Worm (Caenorhabditis elegans): Measurements from ENCODE around the gene lact-8.

The lact-8 gene

DNA sequence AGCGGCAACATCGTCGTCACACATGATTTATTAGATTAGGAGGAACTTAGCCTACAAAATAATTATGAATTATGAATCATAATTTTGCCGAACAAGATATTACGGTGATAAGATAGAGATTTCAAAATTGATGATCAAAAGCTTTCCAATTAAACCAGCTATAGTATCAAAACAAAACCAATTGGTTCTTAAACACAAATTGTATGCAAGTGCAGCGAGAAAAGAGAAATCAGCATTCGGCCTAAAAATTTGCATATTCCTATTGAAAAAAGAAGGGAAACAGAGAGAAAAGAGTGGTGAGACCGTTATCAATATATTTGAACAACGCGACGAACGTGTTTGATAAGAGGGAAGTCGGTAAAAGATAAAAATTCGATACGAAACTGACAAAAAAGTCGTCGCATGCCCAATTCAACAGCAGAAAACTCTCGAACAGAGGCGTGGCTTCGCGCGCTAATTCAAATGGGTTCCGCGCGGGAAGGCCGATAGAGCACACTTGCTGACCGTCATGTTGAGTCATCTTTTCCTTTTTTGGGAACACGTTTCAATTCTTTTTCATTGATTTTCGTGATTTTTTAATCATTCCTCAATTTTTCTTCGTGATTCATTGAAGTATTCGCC is 15.2 kb downstream of the lact-8 start, which contains the start of gene act-2 (continued):
- TF ChIP-seq unc-3 (GFP tag; conservative IDR thresholded peaks at IDR 0.05) (no peak), unc-3 (tag; optimal IDR thresholded peaks at IDR 0.05) (no peak), tbx-2 (tag; optimal IDR thresholded peaks at IDR 0.05) (peak; percentile 53), ztf-16 (tag; optimal IDR thresholded peaks at IDR 0.05) (peak; percentile 12), sox-2 (GFP tag; IDR thresholded peaks at IDR 0.05) (no peak), pha-2 (tag; optimal IDR thresholded peaks at IDR 0.05) (no peak), ceh-31 (tag; optimal IDR thresholded peaks at IDR 0.05) (peak; percentile 37), sdc-2 (tag; optimal IDR thresholded peaks at IDR 0.05) (no peak), fkh-6 (tag; optimal IDR thresholded peaks at IDR 0.05) (no peak), elt-2 (tag; optimal IDR thresholded peaks at IDR 0.05) (peak; percentile 91), T23F11.4 (GFP tag; optimal IDR thresholded peaks at IDR 0.05) (no peak), ceh-6 (GFP tag; optimal IDR thresholded peaks at IDR 0.05) (no peak), ttx-3 (tag; optimal IDR thresholded peaks at IDR 0.05) (no peak), odd-2 (tag; optimal IDR thresholded peaks at IDR 0.05) (no peak), ceh-30 (tag; optimal IDR thresholded peaks at IDR 0.05) (no peak), gmeb-2 (tag; optimal IDR thresholded peaks at IDR 0.05) (no peak), ceh-34 (tag; optimal IDR thresholded peaks at IDR 0.05) (no peak)

DNA sequence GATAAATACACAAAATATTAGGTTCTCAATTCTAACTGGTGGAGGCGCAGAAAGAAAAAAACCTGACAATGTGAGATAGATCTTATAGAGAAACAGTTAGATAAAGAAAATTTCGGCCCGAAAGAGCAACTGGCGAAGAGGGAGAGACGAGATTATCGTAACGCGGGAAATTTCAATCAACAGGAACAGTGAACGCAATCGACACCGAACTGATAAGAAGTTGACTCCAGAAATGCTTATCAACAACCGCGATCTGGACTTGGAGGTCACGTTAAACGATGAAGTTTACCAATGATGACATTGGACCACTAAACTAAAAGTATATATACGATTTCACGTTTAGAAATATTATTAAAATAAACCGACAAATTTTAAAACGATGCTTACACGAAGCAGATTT is 17.0 kb downstream of the lact-8 start:
- TF ChIP-seq ama-1 (optimal IDR thresholded peaks at IDR 0.05) (peak; percentile 23), pros-1 (tag; optimal IDR thresholded peaks at IDR 0.05) (no peak), madf-2 (tag; optimal IDR thresholded peaks at IDR 0.05) (no peak), ceh-24 (tag; optimal IDR thresholded peaks at IDR 0.05) (no peak), elt-2 (tag; optimal IDR thresholded peaks at IDR 0.05) (peak; percentile 89)

- TF ChIP-seq hlh-30 (tag; optimal IDR thresholded peaks at IDR 0.05; ENCODE audit: insufficient read depth) = no peak
- TF ChIP-seq npax-4 (tag; optimal IDR thresholded peaks at IDR 0.05) = no peak
- no peak for TF ChIP-seq unc-42 (tag; optimal IDR thresholded peaks at IDR 0.05)
- no peak for TF ChIP-seq F13H6.1 (tag; optimal IDR thresholded peaks at IDR 0.05)
- no peak for TF ChIP-seq hlh-8 (tag; optimal IDR thresholded peaks at IDR 0.05)
- TF ChIP-seq ceh-22 (tag; optimal IDR thresholded peaks at IDR 0.05) = no peak
- TF ChIP-seq mec-3 (tag; optimal IDR thresholded peaks at IDR 0.05; ENCODE audit: borderline replicate concordance) = no peak
- no peak for TF ChIP-seq pat-9 (tag; optimal IDR thresholded peaks at IDR 0.05)
- TF ChIP-seq sdc-2 (tag; optimal IDR thresholded peaks at IDR 0.05) = no peak
- no peak for TF ChIP-seq elt-2 (tag; optimal IDR thresholded peaks at IDR 0.05)
- no peak for TF ChIP-seq zip-5 (tag; optimal IDR thresholded peaks at IDR 0.05)
These were observed 17.4 kb downstream of the lact-8 start for ce11 chrV:11076028-11076402.

DNA sequence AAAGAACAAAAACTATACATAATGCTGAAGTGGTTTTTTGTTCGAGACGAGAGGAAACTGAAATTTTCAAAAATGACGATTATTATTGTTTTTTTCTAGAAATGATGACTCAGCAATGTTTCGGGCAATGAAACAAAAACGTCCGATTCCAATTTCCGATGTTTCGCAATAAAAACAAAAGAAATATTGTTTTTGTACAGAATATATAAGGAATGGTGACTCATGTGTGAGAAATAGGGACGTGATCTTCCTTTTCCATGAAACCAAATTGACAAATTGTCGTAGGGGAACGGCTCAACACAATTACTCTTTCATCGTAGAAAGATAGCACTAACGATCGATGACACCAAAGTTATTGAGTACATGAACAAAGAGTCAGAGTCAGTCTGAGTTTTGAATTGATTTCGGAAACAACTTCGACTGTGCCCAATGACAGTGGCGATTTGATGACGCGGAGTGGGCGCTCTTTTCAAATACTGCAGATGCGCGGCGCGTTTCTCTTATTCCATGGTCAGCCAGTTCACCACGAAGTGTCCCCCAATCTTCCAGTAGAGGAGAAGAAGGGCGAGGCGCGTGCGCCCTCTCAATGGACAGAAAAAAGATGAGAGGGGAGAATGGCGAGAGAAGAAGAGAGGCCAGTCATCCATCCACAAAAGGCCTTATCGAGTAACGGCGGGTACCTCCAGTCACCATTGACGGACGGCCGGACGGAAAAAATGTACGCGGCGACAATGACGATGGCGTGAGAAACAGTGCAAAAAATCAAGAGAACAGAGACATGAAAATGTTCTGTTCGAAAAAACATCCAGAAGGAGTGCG is 18.0 kb downstream of the lact-8 start:
- TF ChIP-seq ahr-1 (tag; optimal IDR thresholded peaks at IDR 0.05) = no peak
- no peak for TF ChIP-seq dmd-4 (tag; optimal IDR thresholded peaks at IDR 0.05; ENCODE audit: borderline replicate concordance)
- peak; percentile 14 for TF ChIP-seq ref-2 (tag; optimal IDR thresholded peaks at IDR 0.05)
- TF ChIP-seq hlh-6 (tag; optimal IDR thresholded peaks at IDR 0.05) = peak; percentile 32
- no peak for TF ChIP-seq mec-3 (tag; optimal IDR thresholded peaks at IDR 0.05; ENCODE audit: borderline replicate concordance)
- no peak for TF ChIP-seq lim-6 (tag; optimal IDR thresholded peaks at IDR 0.05)
- TF ChIP-seq odd-2 (tag; optimal IDR thresholded peaks at IDR 0.05) = no peak
- TF ChIP-seq elt-4 (tag; optimal IDR thresholded peaks at IDR 0.05) = peak; percentile 54
- TF ChIP-seq pros-1 (tag; optimal IDR thresholded peaks at IDR 0.05) = no peak
- no peak for TF ChIP-seq tbx-7 (tag; optimal IDR thresholded peaks at IDR 0.05)
- no peak for TF ChIP-seq fkh-6 (tag; optimal IDR thresholded peaks at IDR 0.05)
- no peak for TF ChIP-seq unc-55 (GFP tag; optimal IDR thresholded peaks at IDR 0.05)
- TF ChIP-seq rnt-1 (tag; optimal IDR thresholded peaks at IDR 0.05) = no peak
- TF ChIP-seq ama-1 (optimal IDR thresholded peaks at IDR 0.05) = no peak
- TF ChIP-seq F13H6.1 (tag; optimal IDR thresholded peaks at IDR 0.05) = no peak
- TF ChIP-seq sox-2 (GFP tag; IDR thresholded peaks at IDR 0.05) = no peak
- no peak for TF ChIP-seq fax-1 (tag; optimal IDR thresholded peaks at IDR 0.05)
- TF ChIP-seq ceh-9 (tag; optimal IDR thresholded peaks at IDR 0.05) = no peak
- TF ChIP-seq ets-4 (tag; optimal IDR thresholded peaks at IDR 0.05) = no peak
- no peak for TF ChIP-seq unc-86 (tag; optimal IDR thresholded peaks at IDR 0.05)
- TF ChIP-seq unc-3 (GFP tag; conservative IDR thresholded peaks at IDR 0.05) = no peak
- TF ChIP-seq unc-3 (tag; optimal IDR thresholded peaks at IDR 0.05) = no peak
- TF ChIP-seq nhr-11 (tag; optimal IDR thresholded peaks at IDR 0.05) = no peak
- no peak for TF ChIP-seq madf-2 (tag; optimal IDR thresholded peaks at IDR 0.05)
- TF ChIP-seq elt-2 (tag; optimal IDR thresholded peaks at IDR 0.05) = no peak
- no peak for TF ChIP-seq ceh-34 (tag; optimal IDR thresholded peaks at IDR 0.05)
- no peak for TF ChIP-seq pax-1 (tag; optimal IDR thresholded peaks at IDR 0.05)
- TF ChIP-seq T23F11.4 (GFP tag; optimal IDR thresholded peaks at IDR 0.05) = no peak
